Fruit fly (Drosophila melanogaster): Measurements from ENCODE around the gene TfIIA-L.

- no peak for TF ChIP-seq CTCF (optimal IDR thresholded peaks at IDR 0.05)
- no peak for TF ChIP-seq CG8478 (optimal IDR thresholded peaks at IDR 0.05)
Measured at dm6 chr3R:27225490-27225889, 25.4 kb upstream of the TfIIA-L start.
